Worm (Caenorhabditis elegans) whole organism, early embryonic: ENCODE measurements around the gene gpx-5.
"Not testable (repeated sequence)": the region's sequence is repeated elsewhere in the genome, so short reads cannot be mapped to it uniquely, and the experiment has no call there.

Experiments
- B0310.2 ChIP-seq: sonication (generic microtip); optimal IDR thresholded peaks from 2 replicates; lab custom pipeline; 2016; ENCODE audit warnings: mild to moderate bottlenecking, missing genetic modification characterization, missing compliant biosample characterization
- F13C5.2 ChIP-seq: sonication (generic microtip); optimal IDR thresholded peaks from 2 replicates; lab custom pipeline; 2017; ENCODE audit warnings: mild to moderate bottlenecking, missing genetic modification characterization, inconsistent platforms, missing compliant biosample characterization
- aly-1 ChIP-seq: sonication (generic microtip); optimal IDR thresholded peaks from 2 replicates; lab custom pipeline; 2016; ENCODE audit warnings: missing genetic modification characterization, missing compliant biosample characterization
- ama-1 ChIP-seq: fragments of 150-350 bp; optimal IDR thresholded peaks from 2 replicates; lab custom pipeline; 2014
- ceh-13 ChIP-seq: fragments of 200-800 bp; sonication (Bioruptor generic); optimal IDR thresholded peaks from 2 replicates; lab custom pipeline; 2018; ENCODE audit warnings: mild to moderate bottlenecking, missing genetic modification characterization, missing compliant biosample characterization
- ceh-36 ChIP-seq: sonication (generic microtip); optimal IDR thresholded peaks from 2 replicates; lab custom pipeline; 2016; ENCODE audit warnings: missing genetic modification characterization, inconsistent platforms, missing compliant biosample characterization
- ets-7 ChIP-seq: sonication (generic microtip); optimal IDR thresholded peaks from 2 replicates; lab custom pipeline; 2016; ENCODE audit warnings: missing genotype, missing genetic modification characterization, missing compliant biosample characterization
- flt-1 ChIP-seq: fragments of 200-800 bp; sonication (Bioruptor generic); IDR thresholded peaks from 2 replicates; pipeline ENCODE4 v1.3.6; 2022; ENCODE audit warnings: missing genetic modification characterization, missing compliant biosample characterization
- hmbx-1 ChIP-seq: sonication (generic microtip); optimal IDR thresholded peaks from 2 replicates; lab custom pipeline; 2016; ENCODE audit warnings: mild to moderate bottlenecking, missing genetic modification characterization, missing compliant biosample characterization
- hmg-4 ChIP-seq: fragments of 200-800 bp; sonication (Bioruptor generic); optimal IDR thresholded peaks from 2 replicates; lab custom pipeline; 2018; ENCODE audit warnings: mild to moderate bottlenecking, missing genetic modification characterization, missing compliant biosample characterization
- hnd-1 ChIP-seq: sonication (generic microtip); optimal IDR thresholded peaks from 2 replicates; lab custom pipeline; 2016; ENCODE audit warnings: missing genetic modification characterization, missing compliant biosample characterization
- pes-1 ChIP-seq: fragments of 200-800 bp; sonication (Bioruptor generic); IDR thresholded peaks from 2 replicates; pipeline ENCODE4 v1.3.6; 2022; ENCODE audit warnings: missing genetic modification reagents, missing genetic modification characterization, missing compliant biosample characterization
- scrt-1 ChIP-seq: fragments of 200-800 bp; sonication (Bioruptor generic); IDR thresholded peaks from 2 replicates; pipeline ENCODE4 v1.3.6; 2022; ENCODE audit warnings: missing genetic modification characterization, missing compliant biosample characterization
- sea-1 ChIP-seq: fragments of 200-800 bp; sonication (Bioruptor generic); conservative IDR thresholded peaks from 2 replicates; pipeline ENCODE4 v1.3.6; 2022; ENCODE audit warnings: missing genetic modification characterization, missing compliant biosample characterization
- tbx-11 ChIP-seq: fragments of 200-800 bp; sonication (Bioruptor generic); IDR thresholded peaks from 2 replicates; pipeline ENCODE4 v1.3.6; 2022; ENCODE audit warnings: missing genetic modification characterization, missing compliant biosample characterization
- tbx-37 ChIP-seq: fragments of 200-800 bp; sonication (Bioruptor generic); conservative IDR thresholded peaks from 2 replicates; pipeline ENCODE4 v1.3.6; 2022; ENCODE audit warnings: missing genetic modification reagents, missing genetic modification characterization, missing compliant biosample characterization
- tra-4 ChIP-seq: sonication (generic microtip); optimal IDR thresholded peaks from 2 replicates; lab custom pipeline; 2017; ENCODE audit warnings: missing genetic modification characterization, missing compliant biosample characterization

Gene gpx-5

DNA sequence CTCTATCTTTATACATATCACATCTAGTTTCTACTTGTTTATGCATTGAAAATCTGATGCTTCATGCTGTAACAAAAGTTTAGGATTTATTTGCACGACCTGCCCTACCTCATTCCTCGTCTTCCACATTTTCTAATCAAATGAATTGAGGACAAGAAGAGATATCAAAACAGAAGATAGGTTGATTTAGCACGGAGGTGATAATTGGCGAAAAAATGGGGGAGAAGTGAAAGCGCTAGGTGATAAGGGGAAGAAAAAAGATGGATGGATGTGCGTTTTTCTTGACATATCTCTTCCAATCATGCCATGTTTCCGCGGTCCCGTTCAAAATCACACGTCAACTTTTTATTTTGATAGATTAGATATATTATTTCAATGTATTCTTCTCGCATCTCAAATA is 23.7 kb downstream of the gpx-5 start:
- TF ChIP-seq tra-4 (tag; lab: Kevin White, UChicago) (no peak), scrt-1 (no peak), hnd-1 (tag; lab: Kevin White, UChicago) (no peak)

ce11 chrX:9610040-9610613 is 25.7 kb downstream of the gpx-5 start, which contains the start of gene C11E4.6:
C11E4.6 (plus strand) TSS chrX:9610563.
- TF ChIP-seq tbx-11 (GFP tag; lab: Robert Waterston, UW) (no peak), tra-4 (tag; lab: Kevin White, UChicago) (no peak), aly-1 (tag; lab: Kevin White, UChicago) (no peak), ama-1 (no peak), B0310.2 (tag; lab: Kevin White, UChicago) (no peak), hmg-4 (GFP tag; lab: Kevin White, UChicago) (no peak), ceh-36 (tag; lab: Kevin White, UChicago) (no peak), F13C5.2 (tag; lab: Kevin White, UChicago) (no peak), tbx-37 (GFP tag; lab: Robert Waterston, UW) (no peak), pes-1 (no peak), flt-1 (GFP tag; lab: Robert Waterston, UW) (no peak), ceh-13 (GFP tag; lab: Kevin White, UChicago) (no peak), scrt-1 (no peak), sea-1 (GFP tag; lab: Robert Waterston, UW) (no peak), hnd-1 (tag; lab: Kevin White, UChicago) (no peak)

DNA sequence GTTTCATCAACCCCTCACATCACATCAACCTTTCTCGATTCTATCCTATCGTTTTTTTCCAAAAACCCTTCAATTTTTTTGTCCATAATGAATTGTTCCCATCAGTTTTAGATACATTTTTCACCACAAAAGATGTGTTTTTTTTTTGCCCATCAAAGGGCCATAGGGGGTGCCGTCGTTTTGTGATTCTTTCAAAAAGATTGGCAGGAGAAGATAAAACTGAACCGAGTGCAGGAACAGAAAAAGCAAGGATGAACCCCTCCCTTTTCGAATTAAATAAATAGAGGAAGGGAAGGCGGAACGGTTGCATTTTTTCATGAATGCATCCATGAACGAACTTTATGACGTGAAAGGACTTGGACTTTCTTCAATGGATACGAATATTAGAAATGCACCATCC is 32.5 kb downstream of the gpx-5 start, which contains the start of gene C11E4.7:
C11E4.7 (plus strand) TSS at position 301 of the 400 bp plus-strand sequence.
- TF ChIP-seq tra-4 (tag; lab: Kevin White, UChicago) (no peak), ceh-36 (tag; lab: Kevin White, UChicago) (no peak), ceh-13 (GFP tag; lab: Kevin White, UChicago) (no peak), hnd-1 (tag; lab: Kevin White, UChicago) (no peak), sea-1 (GFP tag; lab: Robert Waterston, UW) (no peak), aly-1 (tag; lab: Kevin White, UChicago) (no peak), scrt-1 (no peak)

ce11 chrX:9620136-9620535 is 35.7 kb downstream of the gpx-5 start, which contains the start of gene C11E4.8:
C11E4.8 (plus strand) TSS chrX:9620436.
- TF ChIP-seq flt-1 (GFP tag; lab: Robert Waterston, UW), result no peak
- TF ChIP-seq tbx-11 (GFP tag; lab: Robert Waterston, UW), result no peak
- no peak for TF ChIP-seq aly-1 (tag; lab: Kevin White, UChicago)
- no peak for TF ChIP-seq ceh-36 (tag; lab: Kevin White, UChicago)
- no peak for TF ChIP-seq F13C5.2 (tag; lab: Kevin White, UChicago)
- TF ChIP-seq tbx-37 (GFP tag; lab: Robert Waterston, UW), result no peak
- TF ChIP-seq sea-1 (GFP tag; lab: Robert Waterston, UW), result no peak
- no peak for TF ChIP-seq B0310.2 (tag; lab: Kevin White, UChicago)
- no peak for TF ChIP-seq scrt-1
- no peak for TF ChIP-seq ets-7 (tag; lab: Kevin White, UChicago)
- TF ChIP-seq hmg-4 (GFP tag; lab: Kevin White, UChicago), result no peak
- no peak for TF ChIP-seq hmbx-1
- no peak for TF ChIP-seq tra-4 (tag; lab: Kevin White, UChicago)
- no peak for TF ChIP-seq hnd-1 (tag; lab: Kevin White, UChicago)
- TF ChIP-seq ceh-13 (GFP tag; lab: Kevin White, UChicago), result no peak
- no peak for TF ChIP-seq ama-1
- TF ChIP-seq pes-1, result no peak

DNA sequence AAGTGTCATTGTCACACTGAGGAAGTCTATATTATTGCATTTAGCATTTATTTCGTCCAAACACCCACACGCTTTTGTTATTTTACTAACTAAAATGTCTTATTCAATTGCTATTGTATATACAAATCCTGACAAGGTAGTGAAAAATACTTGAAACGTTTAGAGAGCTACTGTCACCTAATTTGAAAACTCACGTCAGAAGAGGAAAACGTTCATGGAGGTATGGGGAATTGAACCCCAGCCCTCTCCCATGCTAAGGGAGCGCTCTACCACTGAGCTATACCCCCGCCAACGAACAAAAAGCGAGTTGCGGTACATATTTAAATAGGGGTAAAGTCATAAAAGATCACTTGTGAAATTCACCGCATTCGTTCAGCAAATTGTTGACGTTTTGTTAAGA is 38.1 kb downstream of the gpx-5 start:
- TF ChIP-seq ets-7 (tag; lab: Kevin White, UChicago) (no peak), hnd-1 (tag; lab: Kevin White, UChicago) (peak; percentile 29), sea-1 (GFP tag; lab: Robert Waterston, UW) (peak; percentile 62; the same call in 1 of the 2 replicates), flt-1 (GFP tag; lab: Robert Waterston, UW) (no peak), B0310.2 (tag; lab: Kevin White, UChicago) (no peak), tbx-37 (GFP tag; lab: Robert Waterston, UW) (peak; percentile 47; the same call in 1 of the 2 replicates), hmbx-1 (no peak), tbx-11 (GFP tag; lab: Robert Waterston, UW) (peak; percentile 72), ceh-36 (tag; lab: Kevin White, UChicago) (peak; percentile 18), ceh-13 (GFP tag; lab: Kevin White, UChicago) (peak; percentile 9), scrt-1 (peak; percentile 56; the same call in 1 of the 2 replicates), aly-1 (tag; lab: Kevin White, UChicago) (peak; percentile 66)

DNA sequence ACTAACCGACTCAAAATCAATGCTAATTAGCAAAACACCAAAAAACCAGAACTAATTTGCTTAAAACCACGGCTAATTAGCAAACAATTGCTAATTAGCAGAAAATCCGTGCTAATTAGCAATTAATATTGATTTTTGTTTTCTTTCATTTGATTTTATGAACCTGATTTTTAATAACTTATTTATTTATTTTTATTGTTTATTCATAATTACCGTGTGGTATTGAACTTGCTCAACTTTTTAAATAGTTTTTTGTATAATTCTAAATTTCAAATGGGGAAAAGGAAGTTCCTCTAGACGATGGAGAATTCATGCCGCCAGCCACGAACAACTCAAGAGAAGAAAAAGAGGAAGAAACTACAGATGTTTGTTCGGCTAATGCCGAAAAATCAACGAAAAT is 41.4 kb downstream of the gpx-5 start, which contains the start of gene F34H10.1:
F34H10.1 (plus strand) TSS at position 301 of the 400 bp plus-strand sequence.
- not testable (repeated sequence) for TF ChIP-seq hmbx-1; ceh-13 (GFP tag; lab: Kevin White, UChicago); hmg-4 (GFP tag; lab: Kevin White, UChicago)

DNA sequence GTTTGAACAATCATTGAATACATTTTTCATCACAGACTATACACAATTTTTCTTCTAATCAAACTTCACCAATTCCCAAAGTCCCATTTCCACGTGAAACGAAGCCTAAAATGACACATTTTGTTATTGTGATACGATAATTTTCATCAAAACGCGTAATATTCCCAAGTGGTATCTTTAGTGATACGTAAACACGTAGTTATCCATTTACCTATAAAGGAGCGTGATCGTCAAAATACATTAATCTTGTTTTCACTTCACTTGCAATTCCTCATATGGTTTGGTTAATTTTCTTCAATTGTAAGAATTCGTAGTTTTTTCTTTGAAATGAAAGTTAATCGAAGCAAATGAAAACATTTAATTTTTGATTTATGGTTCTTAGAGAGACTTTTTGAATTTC is 45.1 kb downstream of the gpx-5 start:
- no peak for TF ChIP-seq tra-4 (tag; lab: Kevin White, UChicago)
- TF ChIP-seq aly-1 (tag; lab: Kevin White, UChicago), result no peak
- no peak for TF ChIP-seq ceh-36 (tag; lab: Kevin White, UChicago)
- no peak for TF ChIP-seq hmg-4 (GFP tag; lab: Kevin White, UChicago)
- TF ChIP-seq hmbx-1, result no peak
- no peak for TF ChIP-seq ama-1
- no peak for TF ChIP-seq B0310.2 (tag; lab: Kevin White, UChicago)
- no peak for TF ChIP-seq hnd-1 (tag; lab: Kevin White, UChicago)
- no peak for TF ChIP-seq tbx-37 (GFP tag; lab: Robert Waterston, UW)
- TF ChIP-seq pes-1, result no peak
- no peak for TF ChIP-seq tbx-11 (GFP tag; lab: Robert Waterston, UW)
- no peak for TF ChIP-seq ets-7 (tag; lab: Kevin White, UChicago)
- no peak for TF ChIP-seq F13C5.2 (tag; lab: Kevin White, UChicago)
- no peak for TF ChIP-seq ceh-13 (GFP tag; lab: Kevin White, UChicago)
- no peak for TF ChIP-seq sea-1 (GFP tag; lab: Robert Waterston, UW)
- no peak for TF ChIP-seq flt-1 (GFP tag; lab: Robert Waterston, UW)
- no peak for TF ChIP-seq scrt-1
